Fruit fly (Drosophila melanogaster): Measurements from ENCODE around the gene CG11964.

The CG11964 gene

dm6 chr3R:8945502-8946324 lies 893 bp upstream of the CG11964 start (continued):
- TF ChIP-seq CG17912 (GFP tag; optimal IDR thresholded peaks at IDR 0.05) (peak; percentile 29), Ets65A (GFP tag) (peak; percentile 90), Bgb (GFP tag; IDR thresholded peaks at IDR 0.05; ENCODE audit: partially characterized antibody) (no peak), ci (GFP tag; IDR thresholded peaks at IDR 0.05) (peak; percentile 85), Sox102F (GFP tag; optimal IDR thresholded peaks at IDR 0.05) (peak; percentile 92), bab2 (GFP tag; optimal IDR thresholded peaks at IDR 0.05) (peak; percentile 18), schlank (tag; optimal IDR thresholded peaks at IDR 0.05) (no peak), CG17186 (GFP tag; optimal IDR thresholded peaks at IDR 0.05) (no peak), CG8924 (tag; optimal IDR thresholded peaks at IDR 0.05) (peak; percentile 90), CG9797 (GFP tag; optimal IDR thresholded peaks at IDR 0.05) (no peak), nerfin-2 (GFP tag; IDR thresholded peaks at IDR 0.05; ENCODE audit: partially characterized antibody) (no peak), CG17385 (GFP tag; optimal IDR thresholded peaks at IDR 0.05) (peak; percentile 84), onecut (GFP tag; IDR thresholded peaks at IDR 0.05) (peak; percentile 76), stwl (tag; optimal IDR thresholded peaks at IDR 0.05) (no peak), zfh1 (GFP tag; IDR thresholded peaks at IDR 0.05) (peak; percentile 77), CG7839 (tag; optimal IDR thresholded peaks at IDR 0.05) (peak; percentile 93), CG4617 (GFP tag; optimal IDR thresholded peaks at IDR 0.05; ENCODE audit: borderline replicate concordance) (peak; percentile 5), Ets97D (GFP tag; optimal IDR thresholded peaks at IDR 0.05) (peak; percentile 10), CG6254 (GFP tag; optimal IDR thresholded peaks at IDR 0.05) (peak; percentile 86), trh (GFP tag; optimal IDR thresholded peaks at IDR 0.05) (peak; percentile 9), Mad (GFP tag; optimal IDR thresholded peaks at IDR 0.05) (peak; percentile 67), lab (GFP tag; optimal IDR thresholded peaks at IDR 0.05) (peak; percentile 83), Mrtf (GFP tag; IDR thresholded peaks at IDR 0.05) (peak; percentile 76; the same call in 2 of the 3 replicates), rib (GFP tag; IDR thresholded peaks at IDR 0.05) (peak; percentile 50; the same call in 1 of the 2 replicates), CG12071 (GFP tag; optimal IDR thresholded peaks at IDR 0.05) (peak; percentile 57), Fer1 (GFP tag; optimal IDR thresholded peaks at IDR 0.05) (peak; percentile 81), CG8281 (tag; optimal IDR thresholded peaks at IDR 0.05) (peak; percentile 54), C15 (GFP tag; IDR thresholded peaks at IDR 0.05) (no peak), Sin3A (optimal IDR thresholded peaks at IDR 0.05) (no peak), B-H1 (GFP tag; IDR thresholded peaks at IDR 0.05) (peak; percentile 82), ash1 (GFP tag; optimal IDR thresholded peaks at IDR 0.05) (no peak)

- TF ChIP-seq CG15601 (tag; optimal IDR thresholded peaks at IDR 0.05) = no peak
- no peak for TF ChIP-seq dati (GFP tag; IDR thresholded peaks at IDR 0.05)
- no peak for TF ChIP-seq cad (GFP tag; optimal IDR thresholded peaks at IDR 0.05)
- TF ChIP-seq Hmr (GFP tag; optimal IDR thresholded peaks at IDR 0.05) = no peak
- peak; percentile 53 for TF ChIP-seq Med (GFP tag)
- TF ChIP-seq CG10979 (tag; optimal IDR thresholded peaks at IDR 0.05) = no peak
- TF ChIP-seq CG34376 (GFP tag; optimal IDR thresholded peaks at IDR 0.05) = peak; percentile 22
- TF ChIP-seq mirr (GFP tag; optimal IDR thresholded peaks at IDR 0.05) = peak; percentile 30
- no peak for TF ChIP-seq scrt (GFP tag; optimal IDR thresholded peaks at IDR 0.05)
- peak; percentile 97 for TF ChIP-seq nom (GFP tag; optimal IDR thresholded peaks at IDR 0.05)
- TF ChIP-seq CG3838 (GFP tag; optimal IDR thresholded peaks at IDR 0.05) = no peak
- TF ChIP-seq CG1832 (GFP tag; optimal IDR thresholded peaks at IDR 0.05) = no peak
- no peak for TF ChIP-seq corto (GFP tag; optimal IDR thresholded peaks at IDR 0.05)
- TF ChIP-seq Drgx (GFP tag; IDR thresholded peaks at IDR 0.05) = peak; percentile 19; the same call in 1 of the 2 replicates
- TF ChIP-seq CG13424 (tag; optimal IDR thresholded peaks at IDR 0.05) = no peak
- no peak for TF ChIP-seq ken (GFP tag; IDR thresholded peaks at IDR 0.05)
- peak in 1 of 2 experiments; percentile 85 for TF ChIP-seq bsh (GFP tag; optimal IDR thresholded peaks at IDR 0.05)
These were observed 5.1 kb downstream of the CG11964 start for dm6 chr3R:8939750-8940149.

Measured in whole organism, embryonic.